Worm (Caenorhabditis elegans): ENCODE measurements around the gene K07E8.7.

K07E8.7 gene

DNA sequence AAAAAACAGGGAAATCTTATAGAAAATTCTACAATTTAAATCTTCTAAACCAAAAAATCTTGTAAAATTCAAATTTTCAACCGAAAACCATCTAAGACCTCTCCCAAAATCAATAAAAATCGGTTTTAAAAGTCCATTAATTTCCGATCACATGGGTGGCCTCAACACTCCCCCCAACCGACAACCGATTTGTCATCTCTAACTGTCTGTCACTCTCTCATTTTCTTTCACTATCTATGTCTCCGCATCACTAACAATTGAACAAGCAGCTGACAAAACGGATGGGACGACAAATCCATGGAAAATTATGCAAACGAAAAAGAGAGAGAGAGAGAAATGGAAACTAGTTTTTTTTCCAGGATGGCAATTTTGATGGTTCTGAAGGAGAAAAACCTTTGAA, 47.2 kb downstream of the K07E8.7 start (continued):
- TF ChIP-seq nhr-76 (tag; optimal IDR thresholded peaks at IDR 0.05) (no peak), eor-1 (tag; optimal IDR thresholded peaks at IDR 0.05) (no peak), elt-2 (tag; optimal IDR thresholded peaks at IDR 0.05) (no peak), elt-3 (tag; optimal IDR thresholded peaks at IDR 0.05) (no peak), unc-62 (GFP tag; optimal IDR thresholded peaks at IDR 0.05) (peak; percentile 14), elt-1 (tag; optimal IDR thresholded peaks at IDR 0.05) (no peak), pqm-1 (tag; optimal IDR thresholded peaks at IDR 0.05) (peak; percentile 8), R02D3.7 (tag; optimal IDR thresholded peaks at IDR 0.05) (no peak), mml-1 (tag; optimal IDR thresholded peaks at IDR 0.05) (no peak), daf-12 (tag; optimal IDR thresholded peaks at IDR 0.05) (no peak)

- TF ChIP-seq nhr-25 (tag; optimal IDR thresholded peaks at IDR 0.05) (no peak), ZK546.5 (tag; optimal IDR thresholded peaks at IDR 0.05) (no peak), tbx-2 (tag; optimal IDR thresholded peaks at IDR 0.05) (no peak), lin-15B (tag; optimal IDR thresholded peaks at IDR 0.05) (no peak), ceh-16 (tag; optimal IDR thresholded peaks at IDR 0.05) (no peak), elt-1 (tag; optimal IDR thresholded peaks at IDR 0.05) (no peak), jun-1 (tag; optimal IDR thresholded peaks at IDR 0.05) (no peak), skn-1 (tag; optimal IDR thresholded peaks at IDR 0.05) (no peak), lin-39 (tag; optimal IDR thresholded peaks at IDR 0.05) (no peak), egl-5 (tag; optimal IDR thresholded peaks at IDR 0.05) (no peak)
These were observed 48.1 kb downstream of the K07E8.7 start, which contains the start of gene nhl-3 for ce11 chrII:602020-602419. TSS of gene nhl-3 (minus strand) at chrII:602120.

DNA sequence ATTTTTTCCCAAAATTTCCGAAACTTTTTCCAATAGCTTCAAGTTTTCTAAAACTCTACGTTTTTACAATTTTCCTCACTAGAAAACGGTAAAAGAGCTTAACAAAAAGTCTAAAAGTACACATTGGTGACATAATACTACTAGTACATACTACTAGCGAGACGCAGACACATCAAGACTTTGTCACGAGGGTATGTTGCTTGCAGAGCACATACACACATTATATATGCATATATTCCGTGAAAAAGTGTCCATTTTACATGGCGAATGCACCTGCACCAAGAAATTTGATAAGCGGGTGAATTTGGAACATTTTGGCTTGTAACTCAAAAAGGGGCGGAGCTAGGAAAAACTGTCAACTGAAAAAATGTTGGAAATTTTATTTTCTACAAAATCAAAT, 48.9 kb downstream of the K07E8.7 start:
- TF ChIP-seq nfya-1 (tag; optimal IDR thresholded peaks at IDR 0.05; ENCODE audit: insufficient read depth): peak; percentile 63
- no peak for TF ChIP-seq ceh-82 (tag; optimal IDR thresholded peaks at IDR 0.05)
- TF ChIP-seq lin-15B (tag; optimal IDR thresholded peaks at IDR 0.05): no peak
- TF ChIP-seq pha-4 (tag; optimal IDR thresholded peaks at IDR 0.05): peak; percentile 92
- no peak for TF ChIP-seq nhr-12 (tag; optimal IDR thresholded peaks at IDR 0.05)
- TF ChIP-seq mdl-1 (tag; optimal IDR thresholded peaks at IDR 0.05): peak; percentile 15
- no peak for TF ChIP-seq ceh-28 (tag; optimal IDR thresholded peaks at IDR 0.05)
- TF ChIP-seq nhr-25 (tag; optimal IDR thresholded peaks at IDR 0.05): no peak
- no peak for TF ChIP-seq nhr-11 (tag; optimal IDR thresholded peaks at IDR 0.05)
- TF ChIP-seq tbx-2 (tag; optimal IDR thresholded peaks at IDR 0.05): no peak
- no peak for TF ChIP-seq aly-2 (tag; optimal IDR thresholded peaks at IDR 0.05)
- TF ChIP-seq fkh-2 (tag; optimal IDR thresholded peaks at IDR 0.05): no peak
- no peak for TF ChIP-seq elt-3 (tag; optimal IDR thresholded peaks at IDR 0.05)
- TF ChIP-seq pqm-1 (tag; optimal IDR thresholded peaks at IDR 0.05): peak; percentile 28
- TF ChIP-seq elt-1 (tag; optimal IDR thresholded peaks at IDR 0.05): no peak
- no peak for TF ChIP-seq ztf-11 (tag; optimal IDR thresholded peaks at IDR 0.05)
- TF ChIP-seq nhr-28 (tag; optimal IDR thresholded peaks at IDR 0.05): no peak
- no peak for TF ChIP-seq nhr-43 (tag; optimal IDR thresholded peaks at IDR 0.05; ENCODE audit: poor library complexity, severe bottlenecking)
- no peak for TF ChIP-seq ceh-16 (tag; optimal IDR thresholded peaks at IDR 0.05)
- no peak for TF ChIP-seq ama-1 (optimal IDR thresholded peaks at IDR 0.05)
- no peak for TF ChIP-seq snpc-4 (tag; optimal IDR thresholded peaks at IDR 0.05)
- TF ChIP-seq nhr-67 (tag; optimal IDR thresholded peaks at IDR 0.05): no peak
- no peak for TF ChIP-seq R02D3.7 (tag; optimal IDR thresholded peaks at IDR 0.05)
- TF ChIP-seq nhr-237 (tag; optimal IDR thresholded peaks at IDR 0.05): no peak
- no peak for TF ChIP-seq nhr-77 (tag; optimal IDR thresholded peaks at IDR 0.05)
- TF ChIP-seq hmg-11 (tag; optimal IDR thresholded peaks at IDR 0.05): peak; percentile 58
- no peak for TF ChIP-seq nhr-76 (tag; optimal IDR thresholded peaks at IDR 0.05)
- TF ChIP-seq skn-1 (tag; optimal IDR thresholded peaks at IDR 0.05): peak; percentile 29
- TF ChIP-seq ceh-9 (tag; optimal IDR thresholded peaks at IDR 0.05): no peak
- no peak for TF ChIP-seq ZK546.5 (tag; optimal IDR thresholded peaks at IDR 0.05)
- TF ChIP-seq egl-5 (tag; optimal IDR thresholded peaks at IDR 0.05): peak; percentile 28
- TF ChIP-seq mml-1 (tag; optimal IDR thresholded peaks at IDR 0.05): no peak
- peak; percentile 23 for TF ChIP-seq elt-2 (tag; optimal IDR thresholded peaks at IDR 0.05)
- TF ChIP-seq daf-12 (tag; optimal IDR thresholded peaks at IDR 0.05): no peak
- no peak for TF ChIP-seq fkh-10 (GFP tag; optimal IDR thresholded peaks at IDR 0.05)
- TF ChIP-seq unc-62 (GFP tag; optimal IDR thresholded peaks at IDR 0.05): no peak
- TF ChIP-seq jun-1 (tag; optimal IDR thresholded peaks at IDR 0.05): no peak
- peak; percentile 63 for TF ChIP-seq lin-39 (tag; optimal IDR thresholded peaks at IDR 0.05)
- TF ChIP-seq unc-39 (tag; optimal IDR thresholded peaks at IDR 0.05): no peak
- TF ChIP-seq sea-2 (GFP tag; optimal IDR thresholded peaks at IDR 0.05): no peak
- TF ChIP-seq eor-1 (tag; optimal IDR thresholded peaks at IDR 0.05): no peak
- TF ChIP-seq egl-27 (tag; optimal IDR thresholded peaks at IDR 0.05): no peak
- no peak for TF ChIP-seq fos-1 (tag; optimal IDR thresholded peaks at IDR 0.05)
- no peak for TF ChIP-seq lsy-12 (tag; optimal IDR thresholded peaks at IDR 0.05)
- no peak for TF ChIP-seq zag-1 (tag; optimal IDR thresholded peaks at IDR 0.05)
